Fruit fly (Drosophila melanogaster) whole organism, prepupa: ENCODE results near the gene SLC5A11.
A peak's percentile ranks its signal among the peaks of the same experiment; 100 is the strongest.

Source experiments
- Blimp-1 ChIP-seq: fragments of 200-800 bp; sonication (Bioruptor generic); optimal IDR thresholded peaks from 3 replicates; lab custom pipeline; 2017; ENCODE audit warnings: missing biosample characterization, missing genetic modification characterization, mild to moderate bottlenecking, moderate library complexity, missing genetic modification reagents
- CG10631 ChIP-seq: fragments of 200-800 bp; sonication (Bioruptor generic); optimal IDR thresholded peaks from 2 replicates; lab custom pipeline; 2016; ENCODE audit warnings: missing biosample characterization, missing genetic modification characterization
- CG10669 ChIP-seq: fragments of 200-800 bp; sonication (Bioruptor generic); optimal IDR thresholded peaks from 3 replicates; lab custom pipeline; 2018; ENCODE audit warnings: missing biosample characterization, mild to moderate bottlenecking, missing genetic modification characterization, moderate library complexity
- CG11294 ChIP-seq: fragments of 200-800 bp; sonication (Bioruptor generic); IDR thresholded peaks from 2 replicates; pipeline ENCODE4 v1.3.6; 2022; ENCODE audit warnings: missing biosample characterization, missing genetic modification characterization
- CG11762 ChIP-seq: fragments of 200-800 bp; sonication (Bioruptor generic); optimal IDR thresholded peaks from 3 replicates; lab custom pipeline; 2016; ENCODE audit warnings: missing biosample characterization, missing genetic modification characterization; ENCODE audit not compliant: insufficient read depth
- CG15336 ChIP-seq: fragments of 200-800 bp; sonication (Bioruptor generic); IDR thresholded peaks from 2 replicates; pipeline ENCODE4 v1.3.6; 2022; ENCODE audit warnings: missing biosample characterization, missing genetic modification characterization
- CG1621 ChIP-seq: fragments of 200-800 bp; sonication (Bioruptor generic); optimal IDR thresholded peaks from 3 replicates; lab custom pipeline; 2018; ENCODE audit warnings: missing biosample characterization, mild to moderate bottlenecking, missing genetic modification characterization
- CG16779 ChIP-seq: fragments of 200-800 bp; sonication (Bioruptor generic); optimal IDR thresholded peaks from 3 replicates; lab custom pipeline; 2017; ENCODE audit warnings: missing biosample characterization, mild to moderate bottlenecking, missing genetic modification characterization
- CG3032 ChIP-seq: fragments of 200-800 bp; optimal IDR thresholded peaks from 2 replicates; lab custom pipeline; 2019; ENCODE audit warnings: missing biosample characterization, mild to moderate bottlenecking, missing genetic modification characterization, moderate library complexity
- CG31627 ChIP-seq: fragments of 200-800 bp; sonication (Bioruptor generic); optimal IDR thresholded peaks from 3 replicates; lab custom pipeline; 2016; ENCODE audit warnings: missing biosample characterization, missing genetic modification characterization
- CG32006 ChIP-seq: fragments of 200-800 bp; sonication (Bioruptor generic); optimal IDR thresholded peaks from 3 replicates; lab custom pipeline; 2017; ENCODE audit warnings: missing biosample characterization, mild to moderate bottlenecking, missing genetic modification characterization
- CG34406 ChIP-seq: fragments of 200-800 bp; sonication (Bioruptor generic); optimal IDR thresholded peaks from 3 replicates; lab custom pipeline; 2016; ENCODE audit warnings: missing biosample characterization, missing genetic modification characterization
- CG3919 ChIP-seq: fragments of 200-800 bp; sonication (Bioruptor generic); optimal IDR thresholded peaks from 3 replicates; lab custom pipeline; 2016; ENCODE audit warnings: missing biosample characterization, missing genetic modification characterization
- CG4318 ChIP-seq: fragments of 200-800 bp; sonication (Bioruptor generic); optimal IDR thresholded peaks from 3 replicates; lab custom pipeline; 2017; ENCODE audit warnings: missing biosample characterization, mild to moderate bottlenecking, missing genetic modification characterization
- CG6276 ChIP-seq: fragments of 200-800 bp; sonication (Bioruptor generic); optimal IDR thresholded peaks from 2 replicates; lab custom pipeline; 2017; ENCODE audit warnings: missing biosample characterization, mild to moderate bottlenecking, missing genetic modification characterization
- CG6792 ChIP-seq: fragments of 200-800 bp; sonication (Bioruptor generic); optimal IDR thresholded peaks from 3 replicates; lab custom pipeline; 2016; ENCODE audit warnings: missing biosample characterization, missing genetic modification characterization
- CG6808 ChIP-seq: fragments of 200-800 bp; sonication (Bioruptor generic); optimal IDR thresholded peaks from 3 replicates; lab custom pipeline; 2017; ENCODE audit warnings: missing biosample characterization, missing genetic modification characterization, mild to moderate bottlenecking, moderate library complexity, missing genetic modification reagents
- CG8119 ChIP-seq: fragments of 200-800 bp; sonication (Bioruptor generic); IDR thresholded peaks from 3 replicates; pipeline ENCODE4 v1.3.6; 2022; ENCODE audit warnings: missing biosample characterization, missing genetic modification characterization
- CG9139 ChIP-seq: fragments of 200-800 bp; sonication (Bioruptor generic); optimal IDR thresholded peaks from 3 replicates; lab custom pipeline; 2017; ENCODE audit warnings: missing biosample characterization, mild to moderate bottlenecking, missing genetic modification characterization
- Eip75B ChIP-seq: fragments of 200-800 bp; sonication (Bioruptor generic); optimal IDR thresholded peaks from 3 replicates; lab custom pipeline; 2016; ENCODE audit warnings: missing biosample characterization, missing genetic modification characterization
- Eip78C ChIP-seq: fragments of 200-800 bp; sonication (Bioruptor generic); peaks from one replicate; lab custom pipeline; 2016; ENCODE audit warnings: missing biosample characterization, missing genetic modification characterization
- Eip93F ChIP-seq: fragments of 200-800 bp; sonication (Bioruptor generic); optimal IDR thresholded peaks from 2 replicates; lab custom pipeline; 2016; ENCODE audit warnings: missing biosample characterization, mild to moderate bottlenecking, missing genetic modification characterization
- Ets21C ChIP-seq: fragments of 200-800 bp; sonication (Bioruptor generic); optimal IDR thresholded peaks from 3 replicates; lab custom pipeline; 2016; ENCODE audit warnings: missing biosample characterization, missing genetic modification characterization
- Ets96B ChIP-seq: fragments of 200-800 bp; optimal IDR thresholded peaks from 2 replicates; lab custom pipeline; 2019; ENCODE audit warnings: missing biosample characterization, mild to moderate bottlenecking, missing genetic modification characterization, moderate library complexity
- Gug ChIP-seq: fragments of 200-800 bp; sonication (Bioruptor generic); IDR thresholded peaks from 2 replicates; pipeline ENCODE4 v1.3.6; 2022; ENCODE audit warnings: missing biosample characterization, missing genetic modification characterization
- Hr39 ChIP-seq: fragments of 200-800 bp; sonication (Bioruptor generic); optimal IDR thresholded peaks from 2 replicates; lab custom pipeline; 2016; ENCODE audit warnings: missing biosample characterization, missing genetic modification characterization
- Hr4 ChIP-seq: fragments of 200-800 bp; sonication (Bioruptor generic); optimal IDR thresholded peaks from 3 replicates; lab custom pipeline; 2016; ENCODE audit warnings: missing biosample characterization, missing genetic modification characterization
- Met ChIP-seq: fragments of 200-800 bp; sonication (Bioruptor generic); optimal IDR thresholded peaks from 3 replicates; lab custom pipeline; 2016; ENCODE audit warnings: missing biosample characterization, missing genetic modification characterization
- OdsH ChIP-seq: fragments of 200-800 bp; sonication (Bioruptor generic); optimal IDR thresholded peaks from 3 replicates; lab custom pipeline; 2016; ENCODE audit warnings: missing biosample characterization, missing genetic modification characterization
- Smox ChIP-seq: fragments of 200-800 bp; sonication (Bioruptor generic); optimal IDR thresholded peaks from 3 replicates; lab custom pipeline; 2016; ENCODE audit warnings: missing biosample characterization, missing genetic modification characterization
- Sox102F ChIP-seq: fragments of 200-800 bp; sonication (Bioruptor generic); optimal IDR thresholded peaks from 2 replicates; lab custom pipeline; 2016; ENCODE audit warnings: missing biosample characterization, mild to moderate bottlenecking, missing genetic modification characterization
- Sox14 ChIP-seq: fragments of 200-800 bp; sonication (Bioruptor generic); optimal IDR thresholded peaks from 3 replicates; lab custom pipeline; 2016; ENCODE audit warnings: missing biosample characterization, missing genetic modification characterization
- dac ChIP-seq: fragments of 200-800 bp; sonication (Bioruptor generic); optimal IDR thresholded peaks from 2 replicates; lab custom pipeline; 2017; ENCODE audit warnings: missing biosample characterization, mild to moderate bottlenecking, missing genetic modification characterization
- eg ChIP-seq: fragments of 200-800 bp; sonication (Bioruptor generic); IDR thresholded peaks from 3 replicates; pipeline ENCODE4 v1.3.6; 2022; ENCODE audit warnings: missing biosample characterization, missing genetic modification characterization
- esn ChIP-seq: fragments of 200-800 bp; sonication (Bioruptor generic); optimal IDR thresholded peaks from 2 replicates; lab custom pipeline; 2016; ENCODE audit warnings: missing biosample characterization, mild to moderate bottlenecking, missing genetic modification characterization, moderate library complexity
- fd59A ChIP-seq: fragments of 200-800 bp; sonication (Bioruptor generic); optimal IDR thresholded peaks from 2 replicates; lab custom pipeline; 2017; ENCODE audit warnings: missing biosample characterization, mild to moderate bottlenecking, missing genetic modification characterization, missing genetic modification reagents
- fkh ChIP-seq: fragments of 200-800 bp; sonication (Bioruptor generic); optimal IDR thresholded peaks from 3 replicates; lab custom pipeline; 2017; ENCODE audit warnings: missing biosample characterization, mild to moderate bottlenecking, missing genetic modification characterization, moderate library complexity
- lz ChIP-seq: fragments of 200-800 bp; sonication (Bioruptor generic); optimal IDR thresholded peaks from 3 replicates; lab custom pipeline; 2016; ENCODE audit warnings: missing biosample characterization, missing genetic modification characterization
- net ChIP-seq: fragments of 200-800 bp; sonication (Bioruptor generic); optimal IDR thresholded peaks from 3 replicates; lab custom pipeline; 2016; ENCODE audit warnings: missing biosample characterization, missing genetic modification characterization
- salr ChIP-seq, 2 experiments: fragments of 200-800 bp; sonication (Bioruptor generic); optimal IDR thresholded peaks; 3 replicates each; lab custom pipeline; 2016 to 2018; ENCODE audit warnings: missing biosample characterization in 2 of 2, missing genetic modification characterization in 2 of 2, mild to moderate bottlenecking in 1 of 2
- spab ChIP-seq: fragments of 200-800 bp; sonication (Bioruptor generic); optimal IDR thresholded peaks from 2 replicates; lab custom pipeline; 2017; ENCODE audit warnings: missing biosample characterization, mild to moderate bottlenecking, missing genetic modification characterization, missing genetic modification reagents
- ss ChIP-seq, 2 experiments: fragments of 200-800 bp; sonication (Bioruptor generic); optimal IDR thresholded peaks; 2 replicates in 1 of 2; 3 replicates in 1 of 2; lab custom pipeline; 2017 to 2018; ENCODE audit warnings: mild to moderate bottlenecking in 2 of 2, missing biosample characterization in 2 of 2, missing genetic modification characterization in 2 of 2, moderate library complexity in 1 of 2
- svp ChIP-seq: fragments of 200-800 bp; sonication (Bioruptor generic); peaks from one replicate; lab custom pipeline; 2016; ENCODE audit warnings: missing biosample characterization, missing genetic modification characterization
- topi ChIP-seq: fragments of 200-800 bp; sonication (Bioruptor generic); optimal IDR thresholded peaks from 3 replicates; lab custom pipeline; 2016; ENCODE audit warnings: missing biosample characterization, missing genetic modification characterization

The SLC5A11 gene

DNA sequence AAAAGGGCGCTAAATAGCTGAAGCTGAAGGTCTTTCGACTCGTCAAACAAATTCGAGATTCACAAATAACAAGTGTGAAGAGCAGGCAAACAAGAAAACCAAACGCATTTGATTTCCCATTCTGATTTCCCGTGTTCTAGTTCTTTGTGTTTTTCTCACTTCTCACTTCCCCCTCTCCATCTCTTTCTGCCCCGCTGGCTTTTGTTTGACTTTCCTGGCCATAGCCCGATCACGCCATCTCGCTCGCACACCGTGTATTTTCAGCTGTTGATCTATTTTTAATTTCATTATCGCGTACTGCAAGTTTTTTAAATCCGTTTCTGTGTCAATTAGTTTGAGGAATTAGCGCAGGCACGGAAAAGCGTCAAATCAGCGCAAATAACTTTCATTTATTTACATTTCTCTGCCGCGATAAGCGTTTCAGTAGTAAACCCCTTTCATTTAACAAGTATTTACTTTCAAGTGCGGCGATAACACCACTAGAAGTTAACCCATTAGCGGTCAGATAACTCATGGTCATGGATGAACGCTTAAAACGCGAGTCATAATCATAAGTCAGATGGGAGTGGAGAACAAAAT lies 41.3 kb downstream of the SLC5A11 start:
- no peak for TF ChIP-seq ss (GFP tag; optimal IDR thresholded peaks at IDR 0.05; lab: Kevin White, UChicago)
- TF ChIP-seq eg = 0 out of 3 replicates have a peak, but pooled peaks have one; percentile 30
- TF ChIP-seq CG16779 (tag; lab: Kevin White, UChicago) = peak; percentile 1
- TF ChIP-seq Eip78C (GFP tag; lab: Kevin White, UChicago) = no peak
- no peak for TF ChIP-seq CG4318 (GFP tag; lab: Kevin White, UChicago)
- no peak for TF ChIP-seq svp (GFP tag; lab: Kevin White, UChicago)
- no peak for TF ChIP-seq dac (GFP tag; lab: Kevin White, UChicago)
- peak; percentile 30 for TF ChIP-seq Sox14 (GFP tag; lab: Kevin White, UChicago)
- TF ChIP-seq fkh (GFP tag; lab: Kevin White, UChicago) = peak; percentile 93
- TF ChIP-seq CG8119 (GFP tag; lab: Robert Waterston, UW) = no peak
- no peak for TF ChIP-seq Blimp-1 (GFP tag; lab: Kevin White, UChicago)
- TF ChIP-seq net = no peak
- TF ChIP-seq, all 60 proteins: peak for 4

DNA sequence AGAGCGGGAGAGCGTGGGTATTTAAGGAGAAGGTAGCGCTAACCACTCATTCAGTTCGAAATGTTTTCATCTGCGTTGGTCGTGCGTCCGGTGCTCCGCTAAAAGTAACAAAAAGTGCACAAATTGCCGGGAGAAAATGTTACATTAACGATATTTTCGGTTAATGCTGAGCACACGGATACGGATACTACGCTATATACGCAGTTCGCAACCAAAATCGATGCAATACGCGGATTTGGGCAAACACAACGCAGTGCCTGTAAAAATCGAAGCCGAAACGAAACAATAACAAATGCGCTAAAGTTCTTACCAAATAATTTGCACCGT lies 41.9 kb downstream of the SLC5A11 start, which contains the start of gene Piezo:
Gene Piezo, plus strand, starts transcription at position 49 of the 327 bp plus-strand sequence.
- TF ChIP-seq CG6808 (GFP tag; lab: Kevin White, UChicago) = peak; percentile 50
- no peak for TF ChIP-seq Ets96B (tag; lab: Kevin White, UChicago)
- peak; percentile 20 for TF ChIP-seq CG3919 (GFP tag; lab: Kevin White, UChicago)

DNA sequence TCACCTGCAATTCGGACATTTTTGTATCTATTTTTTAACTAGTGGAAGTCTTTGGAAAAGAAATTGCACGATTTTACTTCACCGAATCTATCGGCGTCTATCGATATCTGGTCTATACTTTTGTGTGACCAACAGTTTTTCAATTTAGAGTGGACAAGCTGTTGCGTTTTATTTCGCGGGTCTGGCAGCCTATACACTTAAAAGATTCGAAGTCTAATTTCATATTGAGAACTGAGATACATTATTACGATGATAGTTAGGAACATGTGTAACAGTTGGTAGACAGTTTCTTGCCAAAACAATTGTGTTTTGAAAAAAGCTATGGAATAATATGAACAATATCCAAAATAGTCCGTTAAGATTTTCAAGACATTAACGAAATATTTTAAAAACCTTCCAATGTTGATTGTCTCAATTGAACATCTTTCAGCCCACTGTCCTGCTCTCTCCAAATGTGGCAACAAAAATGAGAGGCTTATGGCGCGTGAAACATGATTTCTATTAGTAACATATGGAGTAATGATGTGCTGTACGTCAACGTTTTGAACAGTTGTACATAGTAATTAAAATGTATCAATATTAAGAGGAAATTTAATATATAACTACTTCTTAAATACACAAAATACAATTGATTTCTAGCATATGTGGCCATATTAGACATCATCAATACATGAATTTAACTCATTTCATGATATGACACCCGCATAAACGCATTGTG lies 42.5 kb downstream of the SLC5A11 start, which contains the start of gene Acbp1:
Gene Acbp1, minus strand, starts transcription at position 146 of the 718 bp plus-strand sequence.
- TF ChIP-seq CG6808 (GFP tag; lab: Kevin White, UChicago) = peak; percentile 97
- peak; percentile 97 for TF ChIP-seq CG10669 (GFP tag; lab: Kevin White, UChicago)
- peak; percentile 90 for TF ChIP-seq CG11294
- peak; percentile 94 for TF ChIP-seq OdsH (GFP tag; lab: Kevin White, UChicago)
- TF ChIP-seq lz (GFP tag; lab: Kevin White, UChicago) = peak; percentile 93
- peak; percentile 92 for TF ChIP-seq Eip75B (GFP tag; lab: Kevin White, UChicago)
- TF ChIP-seq net = peak; percentile 98
- peak; percentile 95 for TF ChIP-seq Smox (GFP tag; lab: Kevin White, UChicago)
- TF ChIP-seq CG34406 (GFP tag; lab: Kevin White, UChicago) = peak; percentile 97
- TF ChIP-seq CG9139 (GFP tag; lab: Kevin White, UChicago) = peak; percentile 95
- TF ChIP-seq Met (GFP tag; lab: Kevin White, UChicago) = peak; percentile 95
- peak; percentile 98 for TF ChIP-seq CG6276 (GFP tag; lab: Kevin White, UChicago)
- peak; percentile 95 for TF ChIP-seq spab (GFP tag; lab: Kevin White, UChicago)
- TF ChIP-seq esn (GFP tag; lab: Kevin White, UChicago) = peak; percentile 97
- peak; percentile 94 for TF ChIP-seq CG10631 (GFP tag; lab: Kevin White, UChicago)
- TF ChIP-seq ss (GFP tag; optimal IDR thresholded peaks at IDR 0.05; lab: Kevin White, UChicago) = peak; percentile 97 to 98
- peak; percentile 97 for TF ChIP-seq CG3032 (tag; lab: Kevin White, UChicago)
- peak; percentile 97 for TF ChIP-seq CG32006 (GFP tag; lab: Kevin White, UChicago)
- peak; percentile 95 for TF ChIP-seq CG31627 (GFP tag; lab: Kevin White, UChicago)
- peak; percentile 98 for TF ChIP-seq Ets96B (tag; lab: Kevin White, UChicago)
- peak; percentile 92 for TF ChIP-seq Blimp-1 (GFP tag; lab: Kevin White, UChicago)
- peak; percentile 97 for TF ChIP-seq CG16779 (tag; lab: Kevin White, UChicago)
- peak; percentile 90 for TF ChIP-seq CG11762 (GFP tag; lab: Kevin White, UChicago)
- TF ChIP-seq CG1621 = peak; percentile 94
- TF ChIP-seq Eip93F (GFP tag; lab: Kevin White, UChicago) = peak; percentile 96
- peak; percentile 97 for TF ChIP-seq Sox102F (GFP tag; lab: Kevin White, UChicago)
- TF ChIP-seq Hr39 (GFP tag; lab: Kevin White, UChicago) = peak; percentile 94
- peak; percentile 91 for TF ChIP-seq Gug (GFP tag; lab: Robert Waterston, UW)
- peak; percentile 70 for TF ChIP-seq fkh (GFP tag; lab: Kevin White, UChicago)
- TF ChIP-seq topi (GFP tag; lab: Kevin White, UChicago) = peak; percentile 94
- TF ChIP-seq CG15336 (GFP tag; lab: Robert Waterston, UW) = peak; percentile 97
- TF ChIP-seq fd59A (GFP tag; lab: Kevin White, UChicago) = peak; percentile 94
- peak; percentile 96 for TF ChIP-seq CG6792
- peak; percentile 96 for TF ChIP-seq Hr4 (GFP tag; lab: Kevin White, UChicago)
- TF ChIP-seq svp (GFP tag; lab: Kevin White, UChicago) = peak; percentile 98
- TF ChIP-seq Ets21C = peak; percentile 93
- TF ChIP-seq salr (GFP tag; optimal IDR thresholded peaks at IDR 0.05; lab: Kevin White, UChicago) = peak; percentile 75 to 93
